Fruit fly (Drosophila melanogaster) whole organism, embryonic: Measurements from ENCODE around the gene CG15365.

Experiments used
- Atf-2 ChIP-seq: fragments of 200-800 bp; sonication (Bioruptor generic); optimal IDR thresholded peaks from 2 replicates; lab custom pipeline; 2016; ENCODE audit warnings: missing biosample characterization, missing genetic modification characterization
- BEAF-32 ChIP-seq: fragments of 200-800 bp; sonication (Bioruptor generic); optimal IDR thresholded peaks from 3 replicates; lab custom pipeline; 2017; ENCODE audit warnings: missing biosample characterization, missing genetic modification characterization, mild to moderate bottlenecking, moderate library complexity, missing genetic modification reagents
- Bdp1 ChIP-seq: fragments of 200-800 bp; sonication (Bioruptor generic); optimal IDR thresholded peaks from 3 replicates; lab custom pipeline; 2016; ENCODE audit warnings: missing biosample characterization, missing genetic modification characterization
- CG10209 ChIP-seq: fragments of 200-800 bp; sonication (Bioruptor generic); optimal IDR thresholded peaks from 3 replicates; lab custom pipeline; 2017; ENCODE audit warnings: missing biosample characterization, mild to moderate bottlenecking, missing genetic modification characterization, missing genetic modification reagents
- CG13123 ChIP-seq: fragments of 200-800 bp; sonication (Bioruptor generic); optimal IDR thresholded peaks from 2 replicates; lab custom pipeline; 2016; ENCODE audit warnings: missing biosample characterization, missing genetic modification characterization
- CG13624 ChIP-seq: fragments of 200-800 bp; sonication (Bioruptor generic); optimal IDR thresholded peaks from 2 replicates; lab custom pipeline; 2016; ENCODE audit warnings: missing biosample characterization, missing genetic modification characterization
- CG14710 ChIP-seq: fragments of 200-800 bp; sonication (Bioruptor generic); optimal IDR thresholded peaks from 3 replicates; lab custom pipeline; 2019; ENCODE audit warnings: missing biosample characterization, mild to moderate bottlenecking, missing genetic modification characterization, moderate library complexity
- CG15073 ChIP-seq: fragments of 200-800 bp; sonication (Bioruptor generic); optimal IDR thresholded peaks from 2 replicates; lab custom pipeline; 2016; ENCODE audit warnings: missing biosample characterization, missing genetic modification characterization
- CG1603 ChIP-seq: fragments of 200-800 bp; sonication (Bioruptor generic); optimal IDR thresholded peaks from 2 replicates; lab custom pipeline; 2019; ENCODE audit warnings: missing biosample characterization, mild to moderate bottlenecking, missing genetic modification characterization, moderate library complexity
- CG1647 ChIP-seq: fragments of 200-800 bp; sonication (Bioruptor generic); optimal IDR thresholded peaks from 3 replicates; lab custom pipeline; 2016; ENCODE audit warnings: missing biosample characterization, missing genetic modification characterization
- CG17612 ChIP-seq: fragments of 200-800 bp; sonication (Bioruptor generic); IDR thresholded peaks from 2 replicates; pipeline ENCODE4 v1.3.6; 2022; ENCODE audit warnings: missing biosample characterization, missing genetic modification characterization
- CG17912 ChIP-seq: fragments of 200-800 bp; sonication (Bioruptor generic); optimal IDR thresholded peaks from 2 replicates; lab custom pipeline; 2018; ENCODE audit warnings: missing biosample characterization, mild to moderate bottlenecking, missing genetic modification characterization
- CG43689 ChIP-seq: fragments of 200-800 bp; sonication (Bioruptor generic); IDR thresholded peaks from 2 replicates; pipeline ENCODE4 v1.3.6; 2022; ENCODE audit warnings: missing biosample characterization, missing genetic modification characterization
- CG4617 ChIP-seq: fragments of 200-800 bp; sonication (Bioruptor generic); optimal IDR thresholded peaks from 3 replicates; lab custom pipeline; 2016; ENCODE audit warnings: missing biosample characterization, missing genetic modification characterization, borderline replicate concordance
- CG5180 ChIP-seq: fragments of 200-800 bp; sonication (Bioruptor generic); optimal IDR thresholded peaks from 3 replicates; lab custom pipeline; 2017; ENCODE audit warnings: missing biosample characterization, missing genetic modification characterization, mild to moderate bottlenecking, moderate library complexity, missing genetic modification reagents
- CG5245 ChIP-seq: fragments of 200-800 bp; sonication (Bioruptor generic); optimal IDR thresholded peaks from 3 replicates; lab custom pipeline; 2016; ENCODE audit warnings: missing biosample characterization, missing genetic modification characterization
- CG6654 ChIP-seq: fragments of 200-800 bp; sonication (Bioruptor generic); optimal IDR thresholded peaks from 2 replicates; lab custom pipeline; 2017; ENCODE audit warnings: missing biosample characterization, mild to moderate bottlenecking, missing genetic modification characterization
- CG6765 ChIP-seq: fragments of 200-800 bp; sonication (Bioruptor generic); optimal IDR thresholded peaks from 3 replicates; lab custom pipeline; 2017; ENCODE audit warnings: missing biosample characterization, mild to moderate bottlenecking, missing genetic modification characterization
- CG8281 ChIP-seq: fragments of 200-800 bp; sonication (Bioruptor generic); optimal IDR thresholded peaks from 2 replicates; lab custom pipeline; 2018; ENCODE audit warnings: missing biosample characterization, mild to moderate bottlenecking, missing genetic modification characterization, moderate library complexity
- CG8388 ChIP-seq: fragments of 200-800 bp; sonication (Bioruptor generic); optimal IDR thresholded peaks from 2 replicates; lab custom pipeline; 2019; ENCODE audit warnings: missing biosample characterization, mild to moderate bottlenecking, missing genetic modification characterization, moderate library complexity
- CG8765 ChIP-seq: fragments of 200-800 bp; sonication (Bioruptor generic); IDR thresholded peaks from 2 replicates; pipeline ENCODE4 v1.3.6; 2022; ENCODE audit warnings: missing biosample characterization, missing genetic modification characterization
- CG9876 ChIP-seq: fragments of 200-800 bp; sonication (Bioruptor generic); optimal IDR thresholded peaks from 2 replicates; lab custom pipeline; 2016; ENCODE audit warnings: missing biosample characterization, missing genetic modification characterization
- CTCF ChIP-seq: fragments of 200-800 bp; sonication (Bioruptor generic); optimal IDR thresholded peaks from 2 replicates; lab custom pipeline; 2017; ENCODE audit warnings: missing biosample characterization, mild to moderate bottlenecking, missing genetic modification characterization, moderate library complexity
- Gsc ChIP-seq: fragments of 200-800 bp; sonication (Bioruptor generic); IDR thresholded peaks from 2 replicates; pipeline ENCODE4 v1.3.6; 2022; ENCODE audit warnings: missing biosample characterization, missing genetic modification characterization
- HmgD ChIP-seq: fragments of 200-800 bp; sonication (Bioruptor generic); optimal IDR thresholded peaks from 3 replicates; lab custom pipeline; 2016; ENCODE audit warnings: missing biosample characterization, missing genetic modification characterization
- Hr39 ChIP-seq: fragments of >200 bp; optimal IDR thresholded peaks from 2 replicates; lab custom pipeline; 2017
- Med ChIP-seq: fragments of 200-800 bp; sonication (Bioruptor generic); peaks from one replicate; lab custom pipeline; 2016; ENCODE audit warnings: missing biosample characterization, missing genetic modification characterization, mild to moderate bottlenecking, inconsistent platforms, moderate library complexity
- Myb ChIP-seq: fragments of 200-800 bp; sonication (Bioruptor generic); optimal IDR thresholded peaks from 2 replicates; lab custom pipeline; 2016; ENCODE audit warnings: missing biosample characterization, missing genetic modification characterization
- Nf-YA ChIP-seq: fragments of 200-800 bp; sonication (Bioruptor generic); IDR thresholded peaks from 2 replicates; pipeline ENCODE4 v1.3.6; 2022; ENCODE audit warnings: missing biosample characterization, missing genetic modification characterization
- Nf-YC ChIP-seq: fragments of 200-800 bp; optimal IDR thresholded peaks from 3 replicates; lab custom pipeline; 2019; ENCODE audit warnings: missing biosample characterization, mild to moderate bottlenecking, missing genetic modification characterization, moderate library complexity
- Pdp1 ChIP-seq, 2 experiments: fragments of 200-800 bp; sonication (Bioruptor generic); optimal IDR thresholded peaks; 3 replicates each; lab custom pipeline; 2016; ENCODE audit warnings: missing biosample characterization in 2 of 2, missing genetic modification characterization in 2 of 2, mild to moderate bottlenecking in 1 of 2, moderate library complexity in 1 of 2
- Xrp1 ChIP-seq: fragments of 200-800 bp; sonication (Bioruptor generic); IDR thresholded peaks from 2 replicates; pipeline ENCODE4 v1.3.6; 2022; ENCODE audit warnings: missing biosample characterization, missing genetic modification characterization
- ap ChIP-seq: fragments of 200-800 bp; sonication (Bioruptor generic); IDR thresholded peaks from 2 replicates; pipeline ENCODE4 v1.3.6; 2022; ENCODE audit warnings: missing biosample characterization, missing genetic modification characterization
- bsh ChIP-seq, 2 experiments: fragments of 200-800 bp; sonication (Bioruptor generic); optimal IDR thresholded peaks; 2 replicates each; lab custom pipeline; 2017 to 2018; ENCODE audit warnings: mild to moderate bottlenecking in 2 of 2, missing biosample characterization in 2 of 2, missing genetic modification characterization in 2 of 2, moderate library complexity in 1 of 2
- cad ChIP-seq: fragments of >200 bp; optimal IDR thresholded peaks from 2 replicates; lab custom pipeline; 2017; ENCODE audit warnings: missing biosample characterization, missing genetic modification characterization
- chinmo ChIP-seq: fragments of 200-800 bp; sonication (Bioruptor generic); IDR thresholded peaks from 4 replicates; pipeline ENCODE4 v1.3.6; 2022; ENCODE audit warnings: missing biosample characterization, missing genetic modification characterization; ENCODE audit not compliant: partially characterized antibody
- crol ChIP-seq: fragments of 200-800 bp; sonication (Bioruptor generic); IDR thresholded peaks from 2 replicates; pipeline ENCODE4 v1.3.6; 2022; ENCODE audit warnings: missing biosample characterization, missing genetic modification characterization
- cwo ChIP-seq: fragments of 200-800 bp; sonication (Bioruptor generic); optimal IDR thresholded peaks from 3 replicates; lab custom pipeline; 2017; ENCODE audit warnings: missing biosample characterization, missing genetic modification characterization, mild to moderate bottlenecking, moderate library complexity, missing genetic modification reagents
- dimm ChIP-seq: fragments of 200-800 bp; sonication (Bioruptor generic); IDR thresholded peaks from 2 replicates; pipeline ENCODE4 v1.3.6; 2022; ENCODE audit warnings: missing biosample characterization, missing genetic modification characterization
- ems ChIP-seq: fragments of 200-800 bp; sonication (Bioruptor generic); optimal IDR thresholded peaks from 3 replicates; lab custom pipeline; 2016; ENCODE audit warnings: missing biosample characterization, missing genetic modification characterization
- eve ChIP-seq, 2 experiments: fragments of >200 bp; optimal IDR thresholded peaks; 2 replicates each; lab custom pipeline; 2017; ENCODE audit warnings: missing biosample characterization in 2 of 2, missing genetic modification characterization in 2 of 2
- fd64A ChIP-seq: fragments of 200-800 bp; sonication (Bioruptor generic); optimal IDR thresholded peaks from 3 replicates; lab custom pipeline; 2018; ENCODE audit warnings: missing biosample characterization, mild to moderate bottlenecking, missing genetic modification characterization
- gce ChIP-seq: fragments of 200-800 bp; sonication (Bioruptor generic); IDR thresholded peaks from 3 replicates; pipeline ENCODE4 v1.3.6; 2022; ENCODE audit warnings: missing biosample characterization, missing genetic modification characterization
- gro ChIP-seq: fragments of 200-800 bp; sonication (Bioruptor generic); optimal IDR thresholded peaks from 2 replicates; lab custom pipeline; 2016; ENCODE audit warnings: missing biosample characterization, missing genetic modification characterization
- lmd ChIP-seq: fragments of 200-800 bp; sonication (Bioruptor generic); IDR thresholded peaks from 2 replicates; pipeline ENCODE4 v1.3.6; 2022; ENCODE audit warnings: missing biosample characterization, missing genetic modification characterization
- lov ChIP-seq, 2 experiments: fragments of 200-800 bp in 1 of 2; fragments of >200 bp in 1 of 2; sonication (Bioruptor generic) in 1 of 2; IDR thresholded peaks in 1 of 2; optimal IDR thresholded peaks in 1 of 2; 2 replicates in 1 of 2; 3 replicates in 1 of 2; pipeline versions ENCODE4 v1.3.6 to Lab custom; 2017 to 2022; ENCODE audit warnings: missing biosample characterization in 1 of 2, missing genetic modification characterization in 1 of 2
- prd ChIP-seq, 3 experiments: fragments of >200 bp in 2 of 3; fragments of 200-800 bp in 1 of 3; sonication (Bioruptor generic) in 1 of 3; optimal IDR thresholded peaks in 2 of 3; IDR thresholded peaks in 1 of 3; 2 replicates in 2 of 3; 3 replicates in 1 of 3; pipeline versions ENCODE4 v1.3.6 to Lab custom; 2017 to 2022; ENCODE audit warnings: missing biosample characterization in 1 of 3, missing genetic modification characterization in 1 of 3
- pzg ChIP-seq: fragments of 200-800 bp; sonication (Bioruptor generic); optimal IDR thresholded peaks from 3 replicates; lab custom pipeline; 2018; ENCODE audit warnings: missing biosample characterization, mild to moderate bottlenecking, missing genetic modification characterization, moderate library complexity
- sd ChIP-seq: fragments of 200-800 bp; sonication (Bioruptor generic); optimal IDR thresholded peaks from 3 replicates; lab custom pipeline; 2018; ENCODE audit warnings: missing biosample characterization, mild to moderate bottlenecking, missing genetic modification characterization, moderate library complexity
- sisA ChIP-seq: fragments of 200-800 bp; sonication (Bioruptor generic); IDR thresholded peaks from 2 replicates; pipeline ENCODE4 v1.3.6; 2022; ENCODE audit warnings: missing biosample characterization, missing genetic modification characterization
- trem ChIP-seq: fragments of 200-800 bp; optimal IDR thresholded peaks from 3 replicates; lab custom pipeline; 2019; ENCODE audit warnings: missing biosample characterization, mild to moderate bottlenecking, missing genetic modification characterization, moderate library complexity

The CG15365 gene

dm6 chrX:9040855-9041254 is 26.9 kb downstream of the CG15365 start (continued):
- no peak for TF ChIP-seq gro
- no peak for TF ChIP-seq gce (GFP tag; lab: Robert Waterston, UW)
- no peak for TF ChIP-seq dimm (GFP tag; lab: Robert Waterston, UW)
- TF ChIP-seq lmd, result no peak
- no peak for TF ChIP-seq Pdp1 (GFP tag; optimal IDR thresholded peaks at IDR 0.05; lab: Kevin White, UChicago)
- no peak for TF ChIP-seq CG9876 (GFP tag; lab: Kevin White, UChicago)
- TF ChIP-seq CG17612 (GFP tag; lab: Robert Waterston, UW), result no peak
- no peak for TF ChIP-seq ems
- TF ChIP-seq Nf-YA (GFP tag; lab: Robert Waterston, UW), result no peak
- no peak for TF ChIP-seq CG6654 (GFP tag; lab: Kevin White, UChicago)
- TF ChIP-seq CG43689 (GFP tag; lab: Robert Waterston, UW), result no peak
- no peak for TF ChIP-seq prd (optimal IDR thresholded peaks at IDR 0.05; lab: Kevin White, UChicago)
- TF ChIP-seq prd (GFP tag; IDR thresholded peaks at IDR 0.05; lab: Robert Waterston, UW), result no peak
- no peak for TF ChIP-seq CG14710
- TF ChIP-seq CG1647, result no peak
- no peak for TF ChIP-seq eve (GFP tag; optimal IDR thresholded peaks at IDR 0.05; lab: Kevin White, UChicago)
- no peak for TF ChIP-seq cad (GFP tag; lab: Kevin White, UChicago)
- TF ChIP-seq CG8281 (tag; lab: Kevin White, UChicago), result no peak
- no peak for TF ChIP-seq bsh (GFP tag; optimal IDR thresholded peaks at IDR 0.05; lab: Kevin White, UChicago)
- TF ChIP-seq chinmo (GFP tag; lab: Robert Waterston, UW), result no peak
- peak; percentile 38 for TF ChIP-seq Myb (GFP tag; lab: Kevin White, UChicago)
- no peak for TF ChIP-seq CG15073
- TF ChIP-seq CG10209 (GFP tag; lab: Kevin White, UChicago), result no peak
- TF ChIP-seq CG17912, result no peak
- peak; percentile 49 for TF ChIP-seq BEAF-32 (GFP tag; lab: Kevin White, UChicago)
- no peak for TF ChIP-seq Bdp1 (GFP tag; lab: Kevin White, UChicago)
- peak; percentile 21 for TF ChIP-seq pzg (GFP tag; lab: Kevin White, UChicago)
- no peak for TF ChIP-seq Atf-2 (GFP tag; lab: Kevin White, UChicago)
- no peak for TF ChIP-seq Med (GFP tag; lab: Kevin White, UChicago)
- no peak for TF ChIP-seq CG8388
- TF ChIP-seq Xrp1, result no peak
- TF ChIP-seq CG4617 (GFP tag; lab: Kevin White, UChicago), result no peak
- no peak for TF ChIP-seq CG6765 (GFP tag; lab: Kevin White, UChicago)
- peak; percentile 24 for TF ChIP-seq trem (tag; lab: Kevin White, UChicago)
- TF ChIP-seq sd (tag; lab: Kevin White, UChicago), result peak; percentile 22
- TF ChIP-seq cwo, result no peak
- TF ChIP-seq CG13624, result no peak
- no peak for TF ChIP-seq HmgD (GFP tag; lab: Kevin White, UChicago)
- TF ChIP-seq CG1603 (tag; lab: Kevin White, UChicago), result peak; percentile 40
- peak; percentile 8 for TF ChIP-seq Nf-YC (tag; lab: Kevin White, UChicago)
- no peak for TF ChIP-seq CG13123 (GFP tag; lab: Kevin White, UChicago)
- no peak for TF ChIP-seq lov (optimal IDR thresholded peaks at IDR 0.05; lab: Kevin White, UChicago)
- TF ChIP-seq lov (GFP tag; IDR thresholded peaks at IDR 0.05; lab: Robert Waterston, UW), result no peak
- no peak for TF ChIP-seq ap (GFP tag; lab: Robert Waterston, UW)
- no peak for TF ChIP-seq Gsc (GFP tag; lab: Robert Waterston, UW)
- TF ChIP-seq CTCF (GFP tag; lab: Kevin White, UChicago), result peak; percentile 78
- TF ChIP-seq sisA (GFP tag; lab: Robert Waterston, UW), result no peak
- no peak for TF ChIP-seq CG8765 (GFP tag; lab: Robert Waterston, UW)
- TF ChIP-seq CG5245 (GFP tag; lab: Kevin White, UChicago), result no peak
- TF ChIP-seq CG5180 (GFP tag; lab: Kevin White, UChicago), result no peak
- TF ChIP-seq Hr39 (lab: Kevin White, UChicago), result no peak
- no peak for TF ChIP-seq crol (GFP tag; lab: Robert Waterston, UW)
- TF ChIP-seq fd64A (GFP tag; lab: Kevin White, UChicago), result no peak
